Worm (Caenorhabditis elegans): Measurements from ENCODE around the gene spp-20.

ce11 chrV:6515344-6515743 is 42.7 kb downstream of the spp-20 start:
- TF ChIP-seq ztf-4 (tag; optimal IDR thresholded peaks at IDR 0.05) = no peak
- TF ChIP-seq elt-1 (tag; optimal IDR thresholded peaks at IDR 0.05) = no peak
- no peak for TF ChIP-seq unc-39 (tag; optimal IDR thresholded peaks at IDR 0.05)
- TF ChIP-seq nhr-12 (tag; optimal IDR thresholded peaks at IDR 0.05) = no peak
- no peak for TF ChIP-seq egl-27 (tag; optimal IDR thresholded peaks at IDR 0.05)
- TF ChIP-seq hmg-11 (tag; optimal IDR thresholded peaks at IDR 0.05) = no peak
- no peak for TF ChIP-seq fos-1 (tag; optimal IDR thresholded peaks at IDR 0.05)
- TF ChIP-seq fkh-10 (GFP tag; optimal IDR thresholded peaks at IDR 0.05) = no peak

All from whole organism, L3 larva.